Fruit fly (Drosophila melanogaster): ENCODE measurements around the gene Tmep.

dm6 chr3L:1537353-1537752 is 31.6 kb upstream of the Tmep start:
- TF ChIP-seq EcR (GFP tag; optimal IDR thresholded peaks at IDR 0.05) (no peak), CG4496 (GFP tag; IDR thresholded peaks at IDR 0.05) (no peak), rn (GFP tag; IDR thresholded peaks at IDR 0.05) (no peak)
